Worm (Caenorhabditis elegans) whole organism, mixed stage, embryonic: Measurements from ENCODE around the gene F44E2.4.

Experiments
- elt-1 ChIP-seq: sonication (generic microtip); optimal IDR thresholded peaks from 2 replicates; lab custom pipeline; 2017; ENCODE audit warnings: missing genetic modification characterization, mild to moderate bottlenecking, missing compliant biosample characterization, antibody characterized with exemption, moderate library complexity, borderline replicate concordance; ENCODE audit not compliant: insufficient read depth
- flh-1 ChIP-seq: fragments of 200-800 bp; sonication (Bioruptor generic); optimal IDR thresholded peaks from 2 replicates; lab custom pipeline; 2018; ENCODE audit warnings: mild to moderate bottlenecking, missing genetic modification characterization, moderate library complexity, missing compliant biosample characterization
- mab-5 ChIP-seq: fragments of 150-350 bp; optimal IDR thresholded peaks from 2 replicates; lab custom pipeline; 2014; ENCODE audit warnings: missing biosample characterization, missing genetic modification characterization
- unc-62 ChIP-seq: fragments of 150-350 bp; optimal IDR thresholded peaks from 2 replicates; lab custom pipeline; 2014; ENCODE audit warnings: missing biosample characterization, missing genetic modification reagents, missing genetic modification characterization

DNA sequence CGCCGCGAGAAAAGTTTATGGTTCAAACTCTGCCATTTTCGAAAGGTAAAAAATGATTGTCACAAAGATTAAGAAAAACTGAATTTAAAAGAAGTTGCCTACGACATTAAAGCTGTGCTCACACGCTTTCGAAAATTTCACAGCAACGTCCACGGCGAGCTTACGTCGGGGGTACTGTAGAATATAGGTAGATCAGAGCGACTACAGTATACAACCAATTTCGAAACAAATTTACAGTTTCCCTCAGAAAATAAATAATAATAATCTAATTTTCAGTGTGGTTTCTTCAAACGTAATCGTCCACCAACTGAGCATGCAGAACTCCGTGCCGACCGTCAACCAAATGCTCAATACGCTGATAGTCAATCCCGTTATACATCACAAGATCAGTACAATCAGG, 13.7 kb downstream of the F44E2.4 start:
- TF ChIP-seq unc-62 = no peak
- no peak for TF ChIP-seq mab-5 (tag; lab: Kevin White, UChicago)
- no peak for TF ChIP-seq elt-1
- no peak for TF ChIP-seq flh-1
